Fruit fly (Drosophila melanogaster) whole organism, wandering third instar larva: ENCODE data around the gene CG14913.

Experiments used
- CG32264 ChIP-seq: fragments of 200-800 bp; sonication (Bioruptor generic); optimal IDR thresholded peaks from 2 replicates; lab custom pipeline; 2016; ENCODE audit warnings: missing biosample characterization, missing genetic modification characterization
- CG9705 ChIP-seq: fragments of 200-800 bp; sonication (Bioruptor generic); optimal IDR thresholded peaks from 2 replicates; lab custom pipeline; 2018; ENCODE audit warnings: missing biosample characterization, mild to moderate bottlenecking, missing genetic modification characterization
- CrebA ChIP-seq: fragments of 200-800 bp; sonication (Bioruptor generic); optimal IDR thresholded peaks from 2 replicates; lab custom pipeline; 2016; ENCODE audit warnings: missing biosample characterization, mild to moderate bottlenecking, missing genetic modification characterization, borderline replicate concordance
- Hnf4 ChIP-seq: fragments of 200-800 bp; sonication (Bioruptor generic); optimal IDR thresholded peaks from 2 replicates; lab custom pipeline; 2016; ENCODE audit warnings: missing biosample characterization, mild to moderate bottlenecking, missing genetic modification characterization
- Sp1 ChIP-seq: fragments of 200-800 bp; sonication (Bioruptor generic); optimal IDR thresholded peaks from 3 replicates; lab custom pipeline; 2019; ENCODE audit warnings: missing biosample characterization, mild to moderate bottlenecking, missing genetic modification characterization, moderate library complexity
- br ChIP-seq: fragments of 200-800 bp; sonication (Bioruptor generic); optimal IDR thresholded peaks from 2 replicates; lab custom pipeline; 2016; ENCODE audit warnings: missing biosample characterization, missing genetic modification characterization
- brk ChIP-seq: fragments of 200-800 bp; sonication (Bioruptor generic); optimal IDR thresholded peaks from 2 replicates; lab custom pipeline; 2016; ENCODE audit warnings: missing biosample characterization, mild to moderate bottlenecking, missing genetic modification characterization
- h ChIP-seq: fragments of 200-800 bp; sonication (Bioruptor generic); optimal IDR thresholded peaks from 3 replicates; lab custom pipeline; 2016; ENCODE audit warnings: missing biosample characterization, mild to moderate bottlenecking, missing genetic modification characterization
- jim ChIP-seq: fragments of 175-275, 200-325 bp; sonication (Bioruptor generic); optimal IDR thresholded peaks from 2 replicates; lab custom pipeline; 2016; ENCODE audit warnings: missing biosample characterization, mild to moderate bottlenecking, missing genetic modification characterization
- lola ChIP-seq: fragments of >200 bp; optimal IDR thresholded peaks from 2 replicates; lab custom pipeline; 2017; ENCODE audit warnings: missing biosample characterization, missing genetic modification characterization
- psq ChIP-seq: fragments of 200-800 bp; sonication (Bioruptor generic); optimal IDR thresholded peaks from 3 replicates; lab custom pipeline; 2017; ENCODE audit warnings: missing biosample characterization, mild to moderate bottlenecking, missing genetic modification characterization, moderate library complexity
- sage ChIP-seq: fragments of 200-800 bp; sonication (Bioruptor generic); optimal IDR thresholded peaks from 2 replicates; lab custom pipeline; 2016; ENCODE audit warnings: missing biosample characterization, mild to moderate bottlenecking, missing genetic modification characterization

DNA sequence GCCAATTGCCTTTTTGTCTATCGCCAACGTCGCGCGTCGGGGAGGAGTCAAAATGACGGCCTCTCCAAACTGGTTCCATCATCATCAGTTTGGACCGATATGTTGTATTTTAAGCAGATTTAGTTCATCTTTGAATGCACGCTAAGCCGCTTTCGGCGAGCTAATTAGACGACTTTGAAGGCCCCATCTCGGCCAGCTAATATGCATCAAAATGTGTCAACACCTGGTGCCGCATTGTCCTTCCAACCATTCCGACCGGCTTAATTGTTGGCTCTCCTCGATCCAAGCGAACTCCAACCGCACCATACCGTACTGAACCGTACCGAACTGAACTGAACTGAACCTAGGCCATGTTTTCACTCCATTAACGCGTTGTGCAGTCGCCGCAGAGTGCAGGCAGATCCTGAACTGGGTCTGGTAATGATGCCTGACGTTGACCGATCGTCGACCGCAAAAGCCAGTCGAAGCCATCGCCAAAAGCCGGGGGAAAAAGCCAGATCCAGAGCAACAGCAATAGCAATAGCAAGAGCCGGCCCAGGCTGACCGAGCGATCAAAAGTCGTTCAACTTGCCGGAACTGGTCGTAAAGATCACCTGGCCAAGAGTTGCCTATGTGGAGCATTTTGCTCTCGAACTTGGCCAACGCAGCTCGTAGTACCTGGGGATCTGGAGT is 11.2 kb downstream of the CG14913 start:
- TF ChIP-seq Hnf4 (GFP tag; lab: Kevin White, UChicago) = no peak
- TF ChIP-seq Sp1 (GFP tag; lab: Kevin White, UChicago) = no peak
- TF ChIP-seq CrebA = no peak
- TF ChIP-seq br (GFP tag; lab: Kevin White, UChicago) = no peak
- TF ChIP-seq brk (GFP tag; lab: Kevin White, UChicago) = no peak
- no peak for TF ChIP-seq CG9705
- TF ChIP-seq psq (GFP tag; lab: Kevin White, UChicago) = no peak
- TF ChIP-seq CG32264 (GFP tag; lab: Kevin White, UChicago) = no peak
- no peak for TF ChIP-seq jim
- TF ChIP-seq sage (GFP tag; lab: Kevin White, UChicago) = no peak
- no peak for TF ChIP-seq h
- no peak for TF ChIP-seq lola (GFP tag; lab: Kevin White, UChicago)
